Worm (Caenorhabditis elegans) whole organism, L1 larva: ENCODE measurements around the gene C18H7.7.

ENCODE experiments used
- nhr-76 ChIP-seq: sonication (generic microtip); optimal IDR thresholded peaks from 2 replicates; lab custom pipeline; 2017; ENCODE audit warnings: missing biosample characterization, missing genetic modification characterization
- zip-4 ChIP-seq: fragments of 200-800 bp; sonication (Bioruptor generic); optimal IDR thresholded peaks from 2 replicates; lab custom pipeline; 2018; ENCODE audit warnings: mild to moderate bottlenecking, missing genetic modification characterization, moderate library complexity, missing compliant biosample characterization
- ztf-4 ChIP-seq: fragments of 150-350 bp; optimal IDR thresholded peaks from 2 replicates; lab custom pipeline; 2014; ENCODE audit warnings: missing biosample characterization, missing genetic modification characterization

- no peak for TF ChIP-seq ztf-4 (tag; lab: Kevin White, UChicago)
- no peak for TF ChIP-seq zip-4 (GFP tag; lab: Kevin White, UChicago)
- TF ChIP-seq nhr-76 (tag; lab: Kevin White, UChicago): no peak
Measured at ce11 chrIV:582130-582529, 14.1 kb downstream of the C18H7.7 start, which contains the start of gene F56A11.6.
